Worm (Caenorhabditis elegans): Measurements from ENCODE around the gene F48F7.5.

Gene F48F7.5

DNA sequence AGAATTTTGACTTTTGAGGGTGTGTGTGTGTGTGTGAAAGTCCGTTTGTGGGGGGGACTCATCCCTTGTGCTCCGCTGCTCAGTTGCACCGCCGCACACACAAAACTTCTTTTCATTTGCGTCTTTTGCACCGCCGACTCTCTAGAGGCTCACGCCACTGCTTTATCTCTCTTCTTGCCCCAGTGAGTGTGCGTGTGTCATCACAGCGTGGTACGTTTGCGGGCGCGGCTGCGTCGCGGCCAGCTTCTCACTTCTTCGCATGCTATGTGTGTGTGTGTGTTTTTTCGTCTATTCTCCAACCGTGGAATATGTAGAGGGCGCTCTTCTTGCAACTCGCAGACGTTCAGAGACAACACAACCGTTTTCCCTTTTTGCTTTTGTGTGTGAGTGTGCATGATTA lies 29.9 kb upstream of the F48F7.5 start (continued):
- TF ChIP-seq jun-1 (tag; optimal IDR thresholded peaks at IDR 0.05) (no peak), D1046.2 (GFP tag; IDR thresholded peaks at IDR 0.05) (no peak), nhr-48 (tag; optimal IDR thresholded peaks at IDR 0.05) (peak; percentile 28), dmd-9 (GFP tag; IDR thresholded peaks at IDR 0.05) (no peak), F49E8.2 (tag; optimal IDR thresholded peaks at IDR 0.05; ENCODE audit: borderline replicate concordance) (no peak), fkh-10 (GFP tag; optimal IDR thresholded peaks at IDR 0.05) (peak; percentile 68), php-3 (GFP tag; IDR thresholded peaks at IDR 0.05) (no peak), gei-8 (GFP tag; optimal IDR thresholded peaks at IDR 0.05) (no peak), nhr-77 (tag; optimal IDR thresholded peaks at IDR 0.05) (peak; percentile 1), ctbp-1 (GFP tag; IDR thresholded peaks at IDR 0.05) (peak; percentile 81; the same call in 1 of the 2 replicates), nhr-10 (tag; optimal IDR thresholded peaks at IDR 0.05) (no peak), zag-1 (tag; optimal IDR thresholded peaks at IDR 0.05) (no peak), F44E2.7 (GFP tag; IDR thresholded peaks at IDR 0.05) (no peak), fos-1 (tag; optimal IDR thresholded peaks at IDR 0.05) (no peak), lin-29 (GFP tag; IDR thresholded peaks at IDR 0.05) (no peak), aly-2 (tag; optimal IDR thresholded peaks at IDR 0.05) (no peak), madf-5 (GFP tag; IDR thresholded peaks at IDR 0.05) (no peak), nhr-11 (tag; optimal IDR thresholded peaks at IDR 0.05) (peak; percentile 62), unc-130 (GFP tag; optimal IDR thresholded peaks at IDR 0.05) (no peak), ceh-32 (tag; optimal IDR thresholded peaks at IDR 0.05; ENCODE audit: poor library complexity) (no peak), daf-19 (GFP tag; conservative IDR thresholded peaks at IDR 0.05) (no peak), T26A8.4 (GFP tag; IDR thresholded peaks at IDR 0.05) (peak; percentile 43; the same call in 1 of the 2 replicates)

DNA sequence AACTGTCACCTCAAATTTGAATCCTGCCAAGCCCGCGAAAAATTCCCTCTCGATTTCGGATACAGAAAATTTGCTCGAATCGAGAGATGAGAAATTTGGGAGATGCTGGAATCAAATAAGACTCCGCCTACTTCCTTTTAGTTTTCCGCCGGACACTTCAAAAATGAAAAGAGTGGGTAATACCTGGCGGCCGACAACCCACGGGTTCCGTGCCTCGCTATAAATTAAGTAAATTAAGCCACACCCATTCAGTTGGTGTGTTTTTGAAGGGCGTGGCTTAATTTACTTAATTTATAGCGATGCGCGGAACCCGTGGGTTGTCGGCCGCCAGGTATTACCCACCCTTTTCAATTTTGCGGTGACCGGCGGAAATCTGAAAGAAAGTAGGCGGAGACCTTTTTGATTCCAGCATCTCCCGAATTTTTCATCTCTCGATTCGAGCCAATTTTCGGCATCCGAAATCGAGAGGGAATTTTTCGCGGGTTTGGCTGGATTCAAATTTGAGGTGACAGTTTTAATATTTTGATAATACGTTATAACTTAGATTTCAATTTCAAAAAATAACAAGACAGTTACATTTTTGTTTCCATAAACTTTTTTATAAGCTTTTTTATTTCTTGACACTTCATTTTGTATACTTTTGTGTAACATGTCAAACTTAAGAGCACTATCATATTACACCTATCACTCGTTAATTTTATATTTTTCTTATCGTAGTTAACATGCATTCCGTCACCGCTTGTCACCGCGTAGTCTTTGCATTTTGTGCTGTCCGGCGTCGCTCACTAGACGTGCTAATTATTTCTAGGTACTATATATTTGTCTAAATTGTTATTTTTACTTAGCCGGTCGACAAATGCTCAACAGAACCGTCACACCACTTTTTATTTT lies 28.5 kb upstream of the F48F7.5 start:
- TF ChIP-seq mep-1 (tag; optimal IDR thresholded peaks at IDR 0.05): peak; percentile 14
- TF ChIP-seq dmd-6 (GFP tag; IDR thresholded peaks at IDR 0.05): peak; percentile 69
- no peak for TF ChIP-seq R02D3.7 (tag; optimal IDR thresholded peaks at IDR 0.05)
- TF ChIP-seq lir-3 (tag; optimal IDR thresholded peaks at IDR 0.05): no peak
- no peak for TF ChIP-seq ceh-28 (tag; optimal IDR thresholded peaks at IDR 0.05)
- no peak for TF ChIP-seq duxl-1 (tag; optimal IDR thresholded peaks at IDR 0.05; ENCODE audit: poor library complexity)
- TF ChIP-seq pqm-1 (tag; optimal IDR thresholded peaks at IDR 0.05): peak; percentile 57
- TF ChIP-seq nhr-76 (tag; optimal IDR thresholded peaks at IDR 0.05): no peak
- TF ChIP-seq ztf-7 (tag; optimal IDR thresholded peaks at IDR 0.05): no peak
- no peak for TF ChIP-seq mdt-29 (GFP tag; IDR thresholded peaks at IDR 0.05)
- no peak for TF ChIP-seq saeg-2 (GFP tag; IDR thresholded peaks at IDR 0.05)
- 0 out of 2 replicates have a peak, but pooled peaks have one; percentile 16 for TF ChIP-seq tra-1 (GFP tag; IDR thresholded peaks at IDR 0.05)
- no peak for TF ChIP-seq daf-19 (GFP tag; conservative IDR thresholded peaks at IDR 0.05)
- TF ChIP-seq daf-16 (GFP tag; optimal IDR thresholded peaks at IDR 0.05): peak in 1 of 2 experiments; percentile 9
- peak; percentile 61 for TF ChIP-seq daf-16 (tag; optimal IDR thresholded peaks at IDR 0.05)
- TF ChIP-seq lin-38 (GFP tag; IDR thresholded peaks at IDR 0.05): 0 out of 2 replicates have a peak, but pooled peaks have one; percentile 14
- TF ChIP-seq lin-39 (tag; optimal IDR thresholded peaks at IDR 0.05): no peak
- 0 out of 2 replicates have a peak, but pooled peaks have one; percentile 29 for TF ChIP-seq egl-43 (GFP tag; IDR thresholded peaks at IDR 0.05)
- peak; percentile 84 for TF ChIP-seq nhr-28 (tag; optimal IDR thresholded peaks at IDR 0.05)
- TF ChIP-seq lim-7 (GFP tag; IDR thresholded peaks at IDR 0.05): 0 out of 2 replicates have a peak, but pooled peaks have one; percentile 55
- peak; percentile 55 for TF ChIP-seq hlh-11 (tag; optimal IDR thresholded peaks at IDR 0.05)
- peak; percentile 75 for TF ChIP-seq snpc-1.2 (GFP tag; IDR thresholded peaks at IDR 0.05)
- TF ChIP-seq unc-62 (GFP tag; optimal IDR thresholded peaks at IDR 0.05 in 1 of 2): peak in 1 of 2 experiments; percentile 59
- no peak for TF ChIP-seq unc-62 (tag; optimal IDR thresholded peaks at IDR 0.05)
- no peak for TF ChIP-seq zag-1 (tag; optimal IDR thresholded peaks at IDR 0.05)
- peak; percentile 48 for TF ChIP-seq dve-1 (tag; optimal IDR thresholded peaks at IDR 0.05; ENCODE audit: insufficient read depth)
- no peak for TF ChIP-seq zip-2 (tag; optimal IDR thresholded peaks at IDR 0.05)
- peak; percentile 78; the same call in 1 of the 2 replicates for TF ChIP-seq php-3 (GFP tag; IDR thresholded peaks at IDR 0.05)
- TF ChIP-seq nhr-111 (GFP tag; optimal IDR thresholded peaks at IDR 0.05): no peak
- TF ChIP-seq lin-1 (GFP tag; IDR thresholded peaks at IDR 0.05): no peak
